Worm (Caenorhabditis elegans) whole organism, L3 larva: ENCODE data around the gene F01G10.4.

Experiments used
- ceh-16 ChIP-seq: sonication (generic microtip); optimal IDR thresholded peaks from 2 replicates; lab custom pipeline; 2017; ENCODE audit warnings: missing biosample characterization, missing genetic modification characterization
- ceh-9 ChIP-seq: sonication (generic microtip); optimal IDR thresholded peaks from 2 replicates; lab custom pipeline; 2018; ENCODE audit warnings: missing biosample characterization, missing genetic modification characterization
- elt-2 ChIP-seq: sonication (generic microtip); optimal IDR thresholded peaks from 2 replicates; lab custom pipeline; 2016; ENCODE audit warnings: missing genetic modification reagents, mild to moderate bottlenecking, missing genetic modification characterization, missing compliant biosample characterization
- fos-1 ChIP-seq: fragments of 150-350 bp; optimal IDR thresholded peaks from 2 replicates; lab custom pipeline; 2014; ENCODE audit warnings: missing biosample characterization, missing genetic modification characterization
- nhr-237 ChIP-seq: fragments of 150-350 bp; optimal IDR thresholded peaks from 2 replicates; lab custom pipeline; 2014; ENCODE audit warnings: missing biosample characterization, missing genetic modification characterization
- snpc-4 ChIP-seq: fragments of 150-350 bp; optimal IDR thresholded peaks from 2 replicates; lab custom pipeline; 2014; ENCODE audit warnings: missing biosample characterization, missing genetic modification characterization

DNA sequence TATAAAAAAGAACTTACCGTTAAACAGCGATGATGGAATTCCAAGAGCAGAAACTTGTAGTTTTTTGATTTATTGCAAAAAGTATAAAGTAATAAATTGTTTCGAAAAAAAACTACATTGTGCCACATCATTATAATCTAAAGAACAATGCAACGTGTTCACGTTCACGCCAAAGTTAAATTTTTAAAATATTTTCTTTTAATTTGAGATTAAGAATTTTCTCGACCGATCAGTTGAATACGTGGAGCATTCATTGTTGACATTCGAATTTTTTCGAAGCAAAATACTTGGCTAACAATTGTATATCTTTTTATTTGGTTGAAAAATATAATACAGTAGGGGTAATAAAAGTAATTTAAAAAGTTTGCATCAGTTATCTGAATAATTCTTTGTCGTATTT lies 1.4 kb downstream of the F01G10.4 start, which contains the start of gene F01G10.5:
- no peak for TF ChIP-seq ceh-16 (tag; lab: Kevin White, UChicago)
- no peak for TF ChIP-seq elt-2 (tag; lab: Kevin White, UChicago)
- TF ChIP-seq nhr-237: no peak
- TF ChIP-seq snpc-4 (tag; lab: Kevin White, UChicago): no peak
- no peak for TF ChIP-seq ceh-9
- no peak for TF ChIP-seq fos-1 (tag; lab: Kevin White, UChicago)
